Worm (Caenorhabditis elegans) whole organism, mixed stage, embryonic: ENCODE measurements around the gene K03H1.13.

ENCODE experiments used
- blmp-1 ChIP-seq: fragments of 150-350 bp; optimal IDR thresholded peaks from 2 replicates; lab custom pipeline; 2014; ENCODE audit warnings: missing biosample characterization, missing genetic modification characterization
- ceh-43 ChIP-seq: fragments of 200-800 bp; sonication (Bioruptor generic); optimal IDR thresholded peaks from 2 replicates; lab custom pipeline; 2018; ENCODE audit warnings: mild to moderate bottlenecking, missing genetic modification characterization, moderate library complexity, missing compliant biosample characterization
- ces-1 ChIP-seq: fragments of 150-350 bp; optimal IDR thresholded peaks from 2 replicates; lab custom pipeline; 2014; ENCODE audit warnings: missing biosample characterization, missing genetic modification reagents, missing genetic modification characterization
- elt-1 ChIP-seq: sonication (generic microtip); optimal IDR thresholded peaks from 2 replicates; lab custom pipeline; 2017; ENCODE audit warnings: missing genetic modification characterization, mild to moderate bottlenecking, missing compliant biosample characterization, antibody characterized with exemption, moderate library complexity, borderline replicate concordance; ENCODE audit not compliant: insufficient read depth
- hlh-1 ChIP-seq: fragments of 150-350 bp; optimal IDR thresholded peaks from 2 replicates; lab custom pipeline; 2014; ENCODE audit warnings: missing biosample characterization, missing genetic modification reagents, missing genetic modification characterization
- nhr-237 ChIP-seq: fragments of 150-350 bp; optimal IDR thresholded peaks from 2 replicates; lab custom pipeline; 2014; ENCODE audit warnings: missing biosample characterization, missing genetic modification characterization
- nhr-76 ChIP-seq: sonication (generic microtip); optimal IDR thresholded peaks from 2 replicates; lab custom pipeline; 2017; ENCODE audit warnings: missing biosample characterization, missing genetic modification characterization
- pha-4 ChIP-seq: fragments of 150-350 bp; optimal IDR thresholded peaks from 2 replicates; lab custom pipeline; 2018; ENCODE audit warnings: missing biosample characterization, missing genetic modification reagents, missing genetic modification characterization
- snpc-4 ChIP-seq: fragments of 150-350 bp; optimal IDR thresholded peaks from 2 replicates; lab custom pipeline; 2014; ENCODE audit warnings: missing biosample characterization, missing genetic modification characterization
- tbx-8 ChIP-seq: fragments of 200-800 bp; sonication (Bioruptor generic); optimal IDR thresholded peaks from 2 replicates; lab custom pipeline; 2018; ENCODE audit warnings: mild to moderate bottlenecking, missing genetic modification characterization, moderate library complexity, missing compliant biosample characterization
- zip-8 ChIP-seq: fragments of 150-350 bp; optimal IDR thresholded peaks from 2 replicates; lab custom pipeline; 2014; ENCODE audit warnings: missing biosample characterization, missing genetic modification characterization
- ztf-11 ChIP-seq: fragments of 150-350 bp; optimal IDR thresholded peaks from 2 replicates; lab custom pipeline; 2014; ENCODE audit warnings: missing biosample characterization, missing genetic modification characterization

DNA sequence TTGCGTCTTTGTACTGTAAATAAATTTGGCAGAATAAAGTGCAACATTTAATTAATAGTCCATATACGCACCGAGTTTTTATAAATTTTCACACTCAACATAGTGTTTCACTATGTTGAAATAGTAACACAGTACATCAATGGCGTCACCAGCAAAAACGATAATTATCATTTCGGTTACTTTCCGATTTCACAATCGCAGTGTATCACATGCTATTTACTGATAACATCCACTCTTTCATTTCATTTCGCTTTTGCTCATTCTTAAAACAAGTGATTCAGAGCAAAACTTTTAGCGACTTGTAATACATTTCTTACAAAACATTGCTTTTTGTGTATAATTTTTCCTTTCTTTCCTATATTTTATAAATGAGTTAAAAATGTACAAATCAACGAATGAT is 36.4 kb downstream of the K03H1.13 start, which contains the start of gene cbp-3:
- TF ChIP-seq nhr-76 (no peak), zip-8 (tag; lab: Kevin White, UChicago) (no peak), snpc-4 (no peak), elt-1 (tag; lab: Kevin White, UChicago) (no peak), nhr-237 (tag; lab: Kevin White, UChicago) (no peak), ceh-43 (GFP tag; lab: Kevin White, UChicago) (no peak), blmp-1 (tag; lab: Kevin White, UChicago) (no peak), ztf-11 (tag; lab: Kevin White, UChicago) (no peak), ces-1 (GFP tag; lab: Kevin White, UChicago) (no peak), tbx-8 (GFP tag; lab: Kevin White, UChicago) (no peak), hlh-1 (tag; lab: Kevin White, UChicago) (no peak), pha-4 (tag; lab: Kevin White, UChicago) (no peak)
